Fruit fly (Drosophila melanogaster) whole organism, prepupa: ENCODE results near the gene boil.

Source experiments
- CG16779 ChIP-seq: fragments of 200-800 bp; sonication (Bioruptor generic); optimal IDR thresholded peaks from 3 replicates; lab custom pipeline; 2017; ENCODE audit warnings: missing biosample characterization, mild to moderate bottlenecking, missing genetic modification characterization
- fkh ChIP-seq: fragments of 200-800 bp; sonication (Bioruptor generic); optimal IDR thresholded peaks from 3 replicates; lab custom pipeline; 2017; ENCODE audit warnings: missing biosample characterization, mild to moderate bottlenecking, missing genetic modification characterization, moderate library complexity

dm6 chrX:4918228-4919022 lies 43.0 kb downstream of the boil start, which contains the start of the genes CG4041 and Hgsnat:
- no peak for TF ChIP-seq CG16779 (tag; lab: Kevin White, UChicago)
- no peak for TF ChIP-seq fkh
